Worm (Caenorhabditis elegans) whole organism, L2 larva: ENCODE data around the gene C35D10.6.

Experiments used
- C34F6.9 ChIP-seq: fragments of 150-350 bp; optimal IDR thresholded peaks from 2 replicates; lab custom pipeline; 2014; ENCODE audit warnings: missing biosample characterization, missing genetic modification characterization
- F13H6.1 ChIP-seq: sonication (generic microtip); optimal IDR thresholded peaks from 2 replicates; lab custom pipeline; 2016; ENCODE audit warnings: missing genetic modification characterization, missing compliant biosample characterization
- R02D3.7 ChIP-seq: fragments of 150-350 bp; optimal IDR thresholded peaks from 2 replicates; lab custom pipeline; 2014; ENCODE audit warnings: missing biosample characterization, missing genetic modification characterization
- Y55F3AM.14 ChIP-seq: fragments of 200-800 bp; sonication (Bioruptor generic); optimal IDR thresholded peaks from 2 replicates; lab custom pipeline; 2018; ENCODE audit warnings: mild to moderate bottlenecking, missing genetic modification characterization, missing compliant biosample characterization
- ZK546.5 ChIP-seq: sonication (generic microtip); optimal IDR thresholded peaks from 2 replicates; lab custom pipeline; 2017; ENCODE audit warnings: missing biosample characterization, missing genetic modification characterization
- alr-1 ChIP-seq: fragments of 150-350 bp; optimal IDR thresholded peaks from 2 replicates; lab custom pipeline; 2014; ENCODE audit warnings: missing biosample characterization, missing genetic modification characterization
- aly-2 ChIP-seq: fragments of 150-350 bp; optimal IDR thresholded peaks from 2 replicates; lab custom pipeline; 2014; ENCODE audit warnings: missing biosample characterization, missing genetic modification characterization
- ama-1 ChIP-seq: fragments of 150-350 bp; optimal IDR thresholded peaks from 2 replicates; lab custom pipeline; 2018; ENCODE audit warnings: inconsistent platforms
- blmp-1 ChIP-seq: sonication (generic microtip); optimal IDR thresholded peaks from 2 replicates; lab custom pipeline; 2017; ENCODE audit warnings: missing genetic modification characterization, mild to moderate bottlenecking, missing compliant biosample characterization, antibody characterized with exemption, moderate library complexity; ENCODE audit not compliant: insufficient read depth
- ceh-16 ChIP-seq: fragments of 150-350 bp; optimal IDR thresholded peaks from 2 replicates; lab custom pipeline; 2014; ENCODE audit warnings: missing biosample characterization, missing genetic modification characterization
- ceh-82 ChIP-seq: fragments of 150-350 bp; optimal IDR thresholded peaks from 2 replicates; lab custom pipeline; 2014; ENCODE audit warnings: missing biosample characterization, missing genetic modification characterization
- dmd-4 ChIP-seq: sonication (generic microtip); optimal IDR thresholded peaks from 2 replicates; lab custom pipeline; 2017; ENCODE audit warnings: missing biosample characterization, missing genetic modification characterization
- egl-27 ChIP-seq: sonication (generic microtip); optimal IDR thresholded peaks from 3 replicates; lab custom pipeline; 2017; ENCODE audit warnings: missing biosample characterization, missing genetic modification reagents, missing genetic modification characterization
- elt-3 ChIP-seq: sonication (generic microtip); optimal IDR thresholded peaks from 2 replicates; lab custom pipeline; 2017; ENCODE audit warnings: missing biosample characterization, missing genetic modification characterization
- gmeb-1 ChIP-seq: fragments of 150-350 bp; optimal IDR thresholded peaks from 2 replicates; lab custom pipeline; 2014; ENCODE audit warnings: missing biosample characterization, missing genetic modification characterization
- lin-13 ChIP-seq: fragments of 150-350 bp; optimal IDR thresholded peaks from 2 replicates; lab custom pipeline; 2014; ENCODE audit warnings: missing biosample characterization, missing genetic modification reagents, missing genetic modification characterization
- lin-39 ChIP-seq: fragments of 150-350 bp; optimal IDR thresholded peaks from 2 replicates; lab custom pipeline; 2014; ENCODE audit warnings: missing biosample characterization, missing genetic modification reagents, missing genetic modification characterization
- lsy-2 ChIP-seq, 2 experiments: fragments of 150-350 bp in 1 of 2; sonication (generic microtip) in 1 of 2; optimal IDR thresholded peaks; 2 replicates each; lab custom pipeline; 2014 to 2017; ENCODE audit warnings: missing biosample characterization in 2 of 2, missing genetic modification characterization in 2 of 2
- mab-5 ChIP-seq: fragments of 150-350 bp; optimal IDR thresholded peaks from 2 replicates; lab custom pipeline; 2014; ENCODE audit warnings: missing biosample characterization, missing genetic modification characterization
- mbf-1 ChIP-seq: sonication (generic microtip); optimal IDR thresholded peaks from 2 replicates; lab custom pipeline; 2017; ENCODE audit warnings: missing biosample characterization, missing genetic modification characterization
- nhr-10 ChIP-seq: sonication (generic microtip); optimal IDR thresholded peaks from 2 replicates; lab custom pipeline; 2017; ENCODE audit warnings: missing biosample characterization, missing genetic modification characterization
- nhr-11 ChIP-seq: fragments of 150-350 bp; optimal IDR thresholded peaks from 2 replicates; lab custom pipeline; 2014; ENCODE audit warnings: missing biosample characterization, missing genetic modification characterization
- nhr-129 ChIP-seq: fragments of 150-350 bp; optimal IDR thresholded peaks from 2 replicates; lab custom pipeline; 2014; ENCODE audit warnings: missing biosample characterization, missing genetic modification characterization
- nhr-23 ChIP-seq: fragments of 150-350 bp; optimal IDR thresholded peaks from 2 replicates; lab custom pipeline; 2014; ENCODE audit warnings: missing biosample characterization, missing genetic modification reagents, missing genetic modification characterization
- nhr-237 ChIP-seq: fragments of 150-350 bp; optimal IDR thresholded peaks from 2 replicates; lab custom pipeline; 2014; ENCODE audit warnings: missing biosample characterization, missing genetic modification characterization
- nhr-6 ChIP-seq: fragments of 150-350 bp; optimal IDR thresholded peaks from 2 replicates; lab custom pipeline; 2014; ENCODE audit warnings: missing biosample characterization, missing genetic modification characterization
- nhr-77 ChIP-seq: fragments of 150-350 bp; optimal IDR thresholded peaks from 2 replicates; lab custom pipeline; 2014; ENCODE audit warnings: missing biosample characterization, missing genetic modification characterization
- sem-4 ChIP-seq: fragments of 150-350 bp; optimal IDR thresholded peaks from 2 replicates; lab custom pipeline; 2014; ENCODE audit warnings: missing biosample characterization, missing genetic modification reagents, missing genetic modification characterization
- skn-1 ChIP-seq: sonication (generic microtip); optimal IDR thresholded peaks from 2 replicates; lab custom pipeline; 2017; ENCODE audit warnings: missing biosample characterization, missing genetic modification characterization
- sma-3 ChIP-seq: sonication (generic microtip); optimal IDR thresholded peaks from 2 replicates; lab custom pipeline; 2016; ENCODE audit warnings: missing genetic modification reagents, missing genetic modification characterization, missing compliant biosample characterization
- unc-55 ChIP-seq: fragments of 150-350 bp; sonication (generic microtip); optimal IDR thresholded peaks from 3 replicates; lab custom pipeline; 2014; ENCODE audit warnings: missing biosample characterization, missing genetic modification reagents, missing genetic modification characterization
- zag-1 ChIP-seq: fragments of 150-350 bp; optimal IDR thresholded peaks from 2 replicates; lab custom pipeline; 2014; ENCODE audit warnings: missing biosample characterization, missing genetic modification characterization
- ztf-1 ChIP-seq: fragments of 200-800 bp; sonication (Bioruptor generic); conservative IDR thresholded peaks from 2 replicates; pipeline ENCODE4 v1.3.6; 2022; ENCODE audit warnings: missing genetic modification characterization, missing compliant biosample characterization
- ztf-11 ChIP-seq: sonication (generic microtip); optimal IDR thresholded peaks from 2 replicates; lab custom pipeline; 2017; ENCODE audit warnings: missing biosample characterization, missing genetic modification characterization

Gene C35D10.6

ce11 chrIII:4830207-4830606 is 28.9 kb upstream of the C35D10.6 start, which contains the start of gene nspd-9:
Gene nspd-9 (minus strand): TSS chrIII:4830307.
- TF ChIP-seq egl-27 (tag; lab: Kevin White, UChicago): no peak
- TF ChIP-seq lin-13: no peak
- no peak for TF ChIP-seq ZK546.5 (tag; lab: Kevin White, UChicago)
- TF ChIP-seq nhr-237: no peak
- TF ChIP-seq ceh-16: no peak
- no peak for TF ChIP-seq Y55F3AM.14 (GFP tag; lab: Kevin White, UChicago)
- TF ChIP-seq nhr-10 (tag; lab: Kevin White, UChicago): no peak
- TF ChIP-seq nhr-23 (tag; lab: Kevin White, UChicago): no peak
- no peak for TF ChIP-seq ztf-11 (tag; lab: Kevin White, UChicago)
- no peak for TF ChIP-seq skn-1 (tag; lab: Kevin White, UChicago)

ce11 chrIII:4837429-4837828 is 21.7 kb upstream of the C35D10.6 start, which contains the start of the genes acbp-7 and F26A1.19:
Gene acbp-7 (plus strand): TSS chrIII:4837729.
Gene F26A1.19 (plus strand): TSS chrIII:4837731.
- no peak for TF ChIP-seq ama-1 (lab: Kevin White, UChicago)
- TF ChIP-seq Y55F3AM.14 (GFP tag; lab: Kevin White, UChicago): no peak
- TF ChIP-seq nhr-77 (tag; lab: Kevin White, UChicago): no peak
- TF ChIP-seq mbf-1 (tag; lab: Kevin White, UChicago): no peak
- no peak for TF ChIP-seq aly-2 (tag; lab: Kevin White, UChicago)
- TF ChIP-seq skn-1 (tag; lab: Kevin White, UChicago): no peak
- no peak for TF ChIP-seq ztf-11 (tag; lab: Kevin White, UChicago)
- TF ChIP-seq, all 48 proteins: peak for 0

- TF ChIP-seq nhr-10 (tag; lab: Kevin White, UChicago) (no peak), zag-1 (tag; lab: Kevin White, UChicago) (no peak), ZK546.5 (tag; lab: Kevin White, UChicago) (no peak), nhr-23 (tag; lab: Kevin White, UChicago) (no peak), ztf-1 (GFP tag; lab: Robert Waterston, UW) (no peak), gmeb-1 (tag; lab: Kevin White, UChicago) (no peak), mbf-1 (tag; lab: Kevin White, UChicago) (no peak), F13H6.1 (tag; lab: Kevin White, UChicago) (no peak)
Measured at ce11 chrIII:4842173-4842572, 17.0 kb upstream of the C35D10.6 start, which contains the start of gene clec-156. Gene clec-156 (minus strand): TSS chrIII:4842273.

ce11 chrIII:4844327-4844726 is 14.8 kb upstream of the C35D10.6 start, which contains the start of the genes clec-157 and fkh-5:
Gene clec-157 (minus strand): TSS chrIII:4844427.
Gene fkh-5 (plus strand): TSS chrIII:4844662.
- TF ChIP-seq dmd-4 (tag; lab: Kevin White, UChicago): no peak
- TF ChIP-seq mab-5 (tag; lab: Kevin White, UChicago): no peak
- TF ChIP-seq lsy-2 (tag; optimal IDR thresholded peaks at IDR 0.05; lab: Kevin White, UChicago): no peak
- TF ChIP-seq ama-1 (lab: Kevin White, UChicago): no peak
- TF ChIP-seq lin-39 (tag; lab: Kevin White, UChicago): no peak
- TF ChIP-seq C34F6.9 (tag; lab: Kevin White, UChicago): no peak
- TF ChIP-seq sem-4 (tag; lab: Kevin White, UChicago): no peak
- TF ChIP-seq R02D3.7 (tag; lab: Kevin White, UChicago): no peak
- no peak for TF ChIP-seq lin-13
- no peak for TF ChIP-seq nhr-129
- TF ChIP-seq unc-55 (GFP tag; lab: Kevin White, UChicago): no peak
- no peak for TF ChIP-seq skn-1 (tag; lab: Kevin White, UChicago)
- no peak for TF ChIP-seq ceh-82 (tag; lab: Kevin White, UChicago)
- no peak for TF ChIP-seq mbf-1 (tag; lab: Kevin White, UChicago)
- no peak for TF ChIP-seq nhr-11 (tag; lab: Kevin White, UChicago)
- TF ChIP-seq blmp-1: no peak
- no peak for TF ChIP-seq alr-1 (tag; lab: Kevin White, UChicago)
- TF ChIP-seq nhr-6: no peak
- TF ChIP-seq sma-3 (GFP tag; lab: Kevin White, UChicago): no peak

- TF ChIP-seq dmd-4 (tag; lab: Kevin White, UChicago): no peak
- TF ChIP-seq egl-27 (tag; lab: Kevin White, UChicago): no peak
- TF ChIP-seq gmeb-1 (tag; lab: Kevin White, UChicago): no peak
- TF ChIP-seq ZK546.5 (tag; lab: Kevin White, UChicago): no peak
- no peak for TF ChIP-seq sem-4 (tag; lab: Kevin White, UChicago)
- no peak for TF ChIP-seq elt-3 (tag; lab: Kevin White, UChicago)
- TF ChIP-seq R02D3.7 (tag; lab: Kevin White, UChicago): no peak
- TF ChIP-seq Y55F3AM.14 (GFP tag; lab: Kevin White, UChicago): no peak
- TF ChIP-seq, all 48 proteins: peak for 0
Measured at ce11 chrIII:4849739-4850138, 9.4 kb upstream of the C35D10.6 start, which contains the start of gene nonu-1. Gene nonu-1 (minus strand): TSS chrIII:4849907.
